Worm (Caenorhabditis elegans) whole organism, young adult: ENCODE measurements around the gene F35D11.4.

Experiments
- K11D2.4 ChIP-seq: fragments of 200-800 bp; sonication (Bioruptor generic); IDR thresholded peaks from 2 replicates; pipeline ENCODE4 v1.3.6; 2022; ENCODE audit warnings: missing genetic modification reagents, missing genetic modification characterization, missing compliant biosample characterization
- ceh-27 ChIP-seq: fragments of 200-800 bp; sonication (Bioruptor generic); optimal IDR thresholded peaks from 2 replicates; lab custom pipeline; 2018; ENCODE audit warnings: mild to moderate bottlenecking, missing genetic modification characterization, moderate library complexity, missing compliant biosample characterization
- dpl-1 ChIP-seq: fragments of 150-350 bp; optimal IDR thresholded peaks from 2 replicates; lab custom pipeline; 2014; ENCODE audit warnings: missing biosample characterization, missing genetic modification reagents, missing genetic modification characterization
- lin-35 ChIP-seq, 3 experiments: fragments of 150-350 bp in 2 of 3; sonication (generic microtip) in 1 of 3; optimal IDR thresholded peaks; 2 replicates each; lab custom pipeline; 2014 to 2018; ENCODE audit warnings: missing biosample characterization in 3 of 3, missing genetic modification characterization in 3 of 3, missing genetic modification reagents in 3 of 3
- madf-6 ChIP-seq: fragments of 200-800 bp; sonication (Bioruptor generic); IDR thresholded peaks from 2 replicates; pipeline ENCODE4 v1.3.6; 2022; ENCODE audit warnings: missing genetic modification reagents, missing genetic modification characterization, missing compliant biosample characterization
- nhr-179 ChIP-seq: sonication (generic microtip); optimal IDR thresholded peaks from 2 replicates; lab custom pipeline; 2016; ENCODE audit warnings: mild to moderate bottlenecking, missing genetic modification characterization, missing compliant biosample characterization
- rcor-1 ChIP-seq: fragments of 200-800 bp; sonication (Bioruptor generic); IDR thresholded peaks from 2 replicates; pipeline ENCODE4 v1.3.6; 2022; ENCODE audit warnings: missing genetic modification reagents, missing genetic modification characterization, missing compliant biosample characterization
- snpc-4 ChIP-seq, 5 experiments: fragments of 150-350 bp in 1 of 5; sonication (generic microtip) in 4 of 5; optimal IDR thresholded peaks; 2 replicates each; lab custom pipeline; 2014 to 2018; ENCODE audit warnings: missing genetic modification characterization in 5 of 5, missing biosample characterization in 3 of 5, antibody characterized with exemption in 2 of 5, mild to moderate bottlenecking in 2 of 5, missing compliant biosample characterization in 2 of 5, missing genotype in 2 of 5, moderate library complexity in 2 of 5, missing genetic modification reagents in 1 of 5
- sptf-2 ChIP-seq: fragments of 200-800 bp; sonication (Bioruptor generic); optimal IDR thresholded peaks from 2 replicates; lab custom pipeline; 2018; ENCODE audit warnings: mild to moderate bottlenecking, missing genetic modification characterization, missing compliant biosample characterization
- unc-130 ChIP-seq: sonication (generic microtip); optimal IDR thresholded peaks from 2 replicates; lab custom pipeline; 2016; ENCODE audit warnings: missing genetic modification reagents, missing genetic modification characterization, missing compliant biosample characterization

DNA sequence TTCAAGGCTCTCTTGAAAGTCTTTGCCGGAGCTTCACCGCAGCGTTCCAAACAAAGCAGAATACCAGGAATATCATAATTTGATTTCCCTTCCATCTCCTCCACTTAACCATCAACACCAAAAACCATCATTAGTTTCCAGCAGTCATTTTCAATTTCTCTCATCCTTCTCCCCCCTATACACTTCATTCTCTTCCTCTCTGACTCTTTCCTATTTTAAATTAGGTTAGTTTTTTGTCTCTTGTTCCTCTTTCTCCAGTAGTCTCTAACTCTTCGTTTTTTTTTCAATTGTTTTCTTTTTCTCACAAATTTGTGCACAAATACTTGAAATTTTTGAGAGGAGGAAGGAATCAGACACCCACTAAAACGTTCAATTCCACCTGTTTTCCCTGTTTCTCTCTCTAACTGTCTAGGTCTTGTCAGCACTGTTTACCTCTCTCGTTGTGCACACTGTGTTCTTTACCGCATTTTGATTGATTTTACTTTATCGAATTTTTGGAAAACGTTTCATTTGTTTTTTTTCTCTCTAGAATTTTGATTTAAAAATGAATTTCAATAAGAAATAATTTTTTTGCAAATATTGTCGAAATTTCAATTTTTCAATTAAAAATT is 3.6 kb downstream of the F35D11.4 start:
- TF ChIP-seq snpc-4 (GFP tag; optimal IDR thresholded peaks at IDR 0.05; lab: Kevin White, UChicago) = no peak
- no peak for TF ChIP-seq snpc-4 (tag; optimal IDR thresholded peaks at IDR 0.05; lab: Kevin White, UChicago)
- no peak for TF ChIP-seq nhr-179 (tag; lab: Kevin White, UChicago)
- TF ChIP-seq K11D2.4 (GFP tag; lab: Robert Waterston, UW) = no peak
- TF ChIP-seq lin-35 (GFP tag; optimal IDR thresholded peaks at IDR 0.05; lab: Kevin White, UChicago) = no peak
- TF ChIP-seq dpl-1 (GFP tag; lab: Kevin White, UChicago) = no peak
- TF ChIP-seq rcor-1 (GFP tag; lab: Robert Waterston, UW) = no peak
- TF ChIP-seq unc-130 = no peak
- peak; percentile 31 for TF ChIP-seq ceh-27 (GFP tag; lab: Kevin White, UChicago)
- no peak for TF ChIP-seq sptf-2 (GFP tag; lab: Kevin White, UChicago)
- no peak for TF ChIP-seq madf-6 (GFP tag; lab: Robert Waterston, UW)
